Worm (Caenorhabditis elegans) whole organism, L3 larva: ENCODE measurements around the gene oac-29.

Experiments
- R02D3.7 ChIP-seq: fragments of 150-350 bp; optimal IDR thresholded peaks from 2 replicates; lab custom pipeline; 2014; ENCODE audit warnings: missing biosample characterization, missing genetic modification characterization
- ZK546.5 ChIP-seq: sonication (generic microtip); optimal IDR thresholded peaks from 2 replicates; lab custom pipeline; 2017; ENCODE audit warnings: missing biosample characterization, missing genetic modification characterization
- aly-2 ChIP-seq: fragments of 150-350 bp; optimal IDR thresholded peaks from 2 replicates; lab custom pipeline; 2014; ENCODE audit warnings: missing biosample characterization, missing genetic modification characterization
- ama-1 ChIP-seq: fragments of 150-350 bp; optimal IDR thresholded peaks from 2 replicates; lab custom pipeline; 2018
- ceh-16 ChIP-seq: sonication (generic microtip); optimal IDR thresholded peaks from 2 replicates; lab custom pipeline; 2017; ENCODE audit warnings: missing biosample characterization, missing genetic modification characterization
- ceh-28 ChIP-seq: fragments of 150-350 bp; optimal IDR thresholded peaks from 2 replicates; lab custom pipeline; 2014; ENCODE audit warnings: missing biosample characterization, missing genetic modification reagents, missing genetic modification characterization
- ceh-82 ChIP-seq: fragments of 150-350 bp; optimal IDR thresholded peaks from 2 replicates; lab custom pipeline; 2014; ENCODE audit warnings: missing biosample characterization, missing genetic modification characterization
- ceh-9 ChIP-seq: sonication (generic microtip); optimal IDR thresholded peaks from 2 replicates; lab custom pipeline; 2018; ENCODE audit warnings: missing biosample characterization, missing genetic modification characterization
- daf-12 ChIP-seq: fragments of 150-350 bp; optimal IDR thresholded peaks from 2 replicates; lab custom pipeline; 2014; ENCODE audit warnings: missing biosample characterization, missing genetic modification reagents, missing genetic modification characterization
- egl-27 ChIP-seq: sonication (generic microtip); optimal IDR thresholded peaks from 4 replicates; lab custom pipeline; 2017; ENCODE audit warnings: missing biosample characterization, missing genetic modification reagents, missing genetic modification characterization
- egl-5 ChIP-seq: fragments of 150-350 bp; optimal IDR thresholded peaks from 2 replicates; lab custom pipeline; 2017; ENCODE audit warnings: missing biosample characterization, missing genetic modification reagents, missing genetic modification characterization, inconsistent platforms
- elt-1 ChIP-seq: fragments of 150-350 bp; optimal IDR thresholded peaks from 2 replicates; lab custom pipeline; 2014; ENCODE audit warnings: missing biosample characterization, missing genetic modification characterization
- elt-2 ChIP-seq: sonication (generic microtip); optimal IDR thresholded peaks from 2 replicates; lab custom pipeline; 2016; ENCODE audit warnings: missing genetic modification reagents, mild to moderate bottlenecking, missing genetic modification characterization, missing compliant biosample characterization
- eor-1 ChIP-seq, 2 experiments: fragments of 150-350 bp; optimal IDR thresholded peaks; 2 replicates each; lab custom pipeline; 2014 to 2018; ENCODE audit warnings: missing biosample characterization in 2 of 2, missing genetic modification characterization in 2 of 2
- fkh-10 ChIP-seq: sonication (generic microtip); optimal IDR thresholded peaks from 2 replicates; lab custom pipeline; 2017; ENCODE audit warnings: missing biosample characterization, missing genetic modification reagents, missing genetic modification characterization
- fkh-2 ChIP-seq: fragments of 150-350 bp; optimal IDR thresholded peaks from 2 replicates; lab custom pipeline; 2014; ENCODE audit warnings: missing biosample characterization, missing genetic modification reagents, missing genetic modification characterization
- jun-1 ChIP-seq: fragments of 150-350 bp; optimal IDR thresholded peaks from 2 replicates; lab custom pipeline; 2014; ENCODE audit warnings: missing biosample characterization, missing genetic modification reagents, missing genetic modification characterization
- lin-15B ChIP-seq: fragments of 150-350 bp; optimal IDR thresholded peaks from 2 replicates; lab custom pipeline; 2014; ENCODE audit warnings: missing biosample characterization, missing genetic modification characterization
- lin-39 ChIP-seq: fragments of 150-350 bp; optimal IDR thresholded peaks from 2 replicates; lab custom pipeline; 2018; ENCODE audit warnings: missing biosample characterization, missing genetic modification reagents, missing genetic modification characterization
- lsy-12 ChIP-seq: sonication (generic microtip); optimal IDR thresholded peaks from 2 replicates; lab custom pipeline; 2016; ENCODE audit warnings: mild to moderate bottlenecking, missing genetic modification characterization, missing compliant biosample characterization
- mdl-1 ChIP-seq: fragments of 150-350 bp; optimal IDR thresholded peaks from 2 replicates; lab custom pipeline; 2014; ENCODE audit warnings: missing biosample characterization, missing genetic modification characterization
- mml-1 ChIP-seq: fragments of 150-350 bp; sonication (generic microtip); optimal IDR thresholded peaks from 3 replicates; lab custom pipeline; 2014; ENCODE audit warnings: missing biosample characterization, missing genetic modification characterization
- nfya-1 ChIP-seq: sonication (generic microtip); optimal IDR thresholded peaks from 2 replicates; lab custom pipeline; 2017; ENCODE audit warnings: missing genetic modification characterization, mild to moderate bottlenecking, missing compliant biosample characterization, antibody characterized with exemption, moderate library complexity; ENCODE audit not compliant: insufficient read depth
- nhr-11 ChIP-seq: fragments of 150-350 bp; optimal IDR thresholded peaks from 2 replicates; lab custom pipeline; 2014; ENCODE audit warnings: missing biosample characterization, missing genetic modification characterization
- nhr-23 ChIP-seq: fragments of 150-350 bp; optimal IDR thresholded peaks from 2 replicates; lab custom pipeline; 2014; ENCODE audit warnings: missing biosample characterization, missing genetic modification reagents, missing genetic modification characterization
- nhr-237 ChIP-seq: fragments of 150-350 bp; optimal IDR thresholded peaks from 2 replicates; lab custom pipeline; 2014; ENCODE audit warnings: missing biosample characterization, missing genetic modification characterization
- nhr-25 ChIP-seq: sonication (generic microtip); optimal IDR thresholded peaks from 2 replicates; lab custom pipeline; 2017; ENCODE audit warnings: missing biosample characterization, missing genetic modification characterization
- nhr-28 ChIP-seq: fragments of 150-350 bp; optimal IDR thresholded peaks from 2 replicates; lab custom pipeline; 2014; ENCODE audit warnings: missing biosample characterization, missing genetic modification characterization
- nhr-43 ChIP-seq: sonication (generic microtip); optimal IDR thresholded peaks from 2 replicates; lab custom pipeline; 2016; ENCODE audit warnings: mild to moderate bottlenecking, missing genetic modification characterization, missing compliant biosample characterization; ENCODE audit not compliant: poor library complexity, severe bottlenecking
- nhr-67 ChIP-seq: fragments of 150-350 bp; optimal IDR thresholded peaks from 2 replicates; lab custom pipeline; 2014; ENCODE audit warnings: missing biosample characterization, missing genetic modification characterization
- nhr-76 ChIP-seq: fragments of 150-350 bp; sonication (generic microtip); optimal IDR thresholded peaks from 5 replicates; lab custom pipeline; 2014; ENCODE audit warnings: missing biosample characterization, missing genetic modification characterization
- nhr-77 ChIP-seq: fragments of 150-350 bp; optimal IDR thresholded peaks from 2 replicates; lab custom pipeline; 2014; ENCODE audit warnings: missing biosample characterization, missing genetic modification characterization
- pha-4 ChIP-seq: fragments of 150-350 bp; optimal IDR thresholded peaks from 2 replicates; lab custom pipeline; 2014; ENCODE audit warnings: missing biosample characterization, missing genetic modification reagents, missing genetic modification characterization
- pqm-1 ChIP-seq: fragments of 150-350 bp; optimal IDR thresholded peaks from 2 replicates; lab custom pipeline; 2017; ENCODE audit warnings: missing biosample characterization, missing genetic modification characterization, inconsistent platforms
- sea-2 ChIP-seq: fragments of 150-350 bp; sonication (generic microtip); optimal IDR thresholded peaks from 4 replicates; lab custom pipeline; 2014; ENCODE audit warnings: missing biosample characterization, missing genetic modification reagents, missing genetic modification characterization
- unc-39 ChIP-seq: sonication (generic microtip); optimal IDR thresholded peaks from 4 replicates; lab custom pipeline; 2017; ENCODE audit warnings: missing biosample characterization, missing genetic modification characterization
- unc-62 ChIP-seq: fragments of 150-350 bp; sonication (generic microtip); optimal IDR thresholded peaks from 4 replicates; lab custom pipeline; 2014; ENCODE audit warnings: missing biosample characterization, missing genetic modification reagents, missing genetic modification characterization
- zag-1 ChIP-seq: fragments of 150-350 bp; optimal IDR thresholded peaks from 2 replicates; lab custom pipeline; 2014; ENCODE audit warnings: missing biosample characterization, missing genetic modification characterization
- ztf-11 ChIP-seq: fragments of 150-350 bp; optimal IDR thresholded peaks from 2 replicates; lab custom pipeline; 2014; ENCODE audit warnings: missing biosample characterization, missing genetic modification characterization
- ztf-4 ChIP-seq: fragments of 150-350 bp; optimal IDR thresholded peaks from 2 replicates; lab custom pipeline; 2014; ENCODE audit warnings: missing biosample characterization, missing genetic modification characterization

Gene oac-29

ce11 chrV:8643093-8643492, 7.6 kb upstream of the oac-29 start, which contains the start of gene asp-13:
Gene asp-13, minus strand, starts transcription at chrV:8643193.
- peak; percentile 17 for TF ChIP-seq elt-2 (tag; lab: Kevin White, UChicago)
- TF ChIP-seq nhr-23 (tag; lab: Kevin White, UChicago): no peak

DNA sequence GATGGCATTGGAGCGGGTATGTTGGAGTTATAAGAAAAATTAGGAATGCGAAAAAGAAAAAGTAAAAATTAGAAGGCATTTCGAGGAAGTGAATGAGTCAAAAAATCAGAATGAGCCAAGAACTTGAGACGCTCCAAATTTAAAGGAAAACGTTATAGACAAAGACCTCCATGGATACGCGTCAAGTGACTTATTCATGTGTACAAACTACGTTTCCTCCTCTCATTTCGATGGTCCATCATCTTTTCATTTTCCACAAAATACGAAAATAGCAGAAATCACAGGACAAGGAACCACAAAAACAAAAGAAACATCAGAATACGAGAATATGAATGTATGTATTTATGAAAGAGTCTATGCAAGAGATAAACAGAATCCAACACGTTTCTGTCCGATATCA, 5.8 kb upstream of the oac-29 start, which contains the start of gene F28A12.3:
TSS of gene F28A12.3 (minus strand) at position 101 of the 400 bp plus-strand sequence.
- TF ChIP-seq ceh-9 (tag; lab: Kevin White, UChicago) (no peak), ceh-16 (tag; lab: Kevin White, UChicago) (no peak), nfya-1 (tag; lab: Kevin White, UChicago) (no peak)

- TF ChIP-seq egl-27 (tag; lab: Kevin White, UChicago): no peak
- no peak for TF ChIP-seq nhr-43
- TF ChIP-seq nhr-28 (tag; lab: Kevin White, UChicago): no peak
- TF ChIP-seq pha-4 (tag; lab: Kevin White, UChicago): no peak
- TF ChIP-seq ceh-28 (tag; lab: Kevin White, UChicago): no peak
- no peak for TF ChIP-seq nhr-237 (tag; lab: Kevin White, UChicago)
- TF ChIP-seq unc-62 (GFP tag; lab: Kevin White, UChicago): no peak
- no peak for TF ChIP-seq jun-1 (tag; lab: Kevin White, UChicago)
Measured at ce11 chrV:8637666-8638271, 2.3 kb upstream of the oac-29 start, which contains the start of the genes F28A12.10 and acd-4. Gene F28A12.10, minus strand, starts transcription at chrV:8637766. Gene acd-4, plus strand, starts transcription at chrV:8638221.

- TF ChIP-seq nhr-25 (no peak), ztf-4 (tag; lab: Kevin White, UChicago) (no peak), fkh-10 (GFP tag; lab: Kevin White, UChicago) (no peak), elt-1 (no peak), jun-1 (tag; lab: Kevin White, UChicago) (no peak), elt-2 (tag; lab: Kevin White, UChicago) (no peak), nfya-1 (tag; lab: Kevin White, UChicago) (no peak), nhr-11 (no peak), egl-5 (no peak), aly-2 (tag; lab: Kevin White, UChicago) (no peak), egl-27 (tag; lab: Kevin White, UChicago) (no peak), lin-39 (tag; lab: Kevin White, UChicago) (no peak), R02D3.7 (no peak), mdl-1 (tag; lab: Kevin White, UChicago) (no peak), ceh-16 (tag; lab: Kevin White, UChicago) (no peak)
Measured at ce11 chrV:8636907-8637306, 1.4 kb upstream of the oac-29 start, which contains the start of gene grl-12. Gene grl-12, minus strand, starts transcription at chrV:8637007.

DNA sequence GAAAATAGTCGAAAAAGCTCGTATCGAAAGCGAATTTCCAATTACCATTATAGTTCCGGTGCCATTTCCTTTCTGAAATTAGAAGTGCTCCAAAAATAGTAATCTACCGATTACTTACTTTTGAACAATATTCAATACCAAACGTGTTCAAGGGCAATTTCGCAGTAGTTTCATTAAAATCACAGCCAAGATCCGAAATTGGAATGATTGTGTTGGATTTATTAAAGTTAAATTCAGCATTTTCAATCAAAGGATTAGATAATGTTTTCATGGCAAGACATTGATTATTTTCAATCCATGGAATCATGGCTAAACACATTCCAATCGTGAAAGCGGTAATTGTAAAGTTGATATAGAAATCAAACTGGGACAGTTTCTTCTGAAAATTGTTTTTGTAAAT, 2.7 kb downstream of the oac-29 start:
- TF ChIP-seq fkh-2: no peak
- no peak for TF ChIP-seq lin-15B (tag; lab: Kevin White, UChicago)
- no peak for TF ChIP-seq ztf-4 (tag; lab: Kevin White, UChicago)
- no peak for TF ChIP-seq unc-39 (tag; lab: Kevin White, UChicago)

DNA sequence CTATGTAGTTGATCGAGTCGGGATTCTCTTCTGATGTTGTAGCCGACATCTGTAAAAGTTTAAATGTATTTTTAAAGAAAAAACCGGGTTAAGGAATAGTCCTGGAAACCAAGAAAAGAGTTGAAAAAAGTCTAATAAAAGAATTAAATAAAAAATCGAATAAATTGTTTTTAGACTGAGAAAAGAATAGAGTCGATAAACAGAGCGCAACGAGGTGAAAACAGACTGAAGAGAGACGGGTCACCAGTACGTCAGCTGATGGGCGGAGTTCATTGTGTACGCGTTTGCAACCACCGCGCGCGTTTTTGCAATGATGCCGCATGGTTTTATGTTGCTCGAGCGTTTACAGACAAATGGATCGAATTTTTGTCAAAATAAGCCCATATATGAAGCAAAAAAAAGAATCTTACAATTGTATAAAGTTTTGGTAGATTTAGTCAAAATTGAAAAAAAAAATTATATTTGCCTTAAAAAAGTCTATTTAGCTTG, 4.2 kb downstream of the oac-29 start, which contains the start of gene atg-18:
TSS of gene atg-18 (minus strand) at position 51 of the 489 bp plus-strand sequence.
- no peak for TF ChIP-seq ama-1 (lab: Kevin White, UChicago)
- peak; percentile 40 for TF ChIP-seq pqm-1
- TF ChIP-seq nfya-1 (tag; lab: Kevin White, UChicago): peak; percentile 75
- no peak for TF ChIP-seq sea-2
- no peak for TF ChIP-seq daf-12 (tag; lab: Kevin White, UChicago)
- TF ChIP-seq nhr-77: no peak
- TF ChIP-seq lsy-12 (tag; lab: Kevin White, UChicago): no peak
- no peak for TF ChIP-seq aly-2 (tag; lab: Kevin White, UChicago)
- TF ChIP-seq nhr-76 (tag; lab: Kevin White, UChicago): no peak
- peak; percentile 63 for TF ChIP-seq elt-2 (tag; lab: Kevin White, UChicago)
- TF ChIP-seq egl-5: peak; percentile 74
- no peak for TF ChIP-seq ztf-11
- TF ChIP-seq ZK546.5 (tag; lab: Kevin White, UChicago): no peak
- no peak for TF ChIP-seq ceh-16 (tag; lab: Kevin White, UChicago)
- TF ChIP-seq nhr-43: peak; percentile 64
- no peak for TF ChIP-seq nhr-67 (tag; lab: Kevin White, UChicago)
- TF ChIP-seq eor-1 (tag; optimal IDR thresholded peaks at IDR 0.05; lab: Kevin White, UChicago): no peak
- TF ChIP-seq pha-4 (tag; lab: Kevin White, UChicago): peak; percentile 91
- TF ChIP-seq nhr-28 (tag; lab: Kevin White, UChicago): no peak
- no peak for TF ChIP-seq nhr-11
- no peak for TF ChIP-seq R02D3.7
- TF ChIP-seq nhr-237 (tag; lab: Kevin White, UChicago): no peak
- peak; percentile 11 for TF ChIP-seq elt-1
- TF ChIP-seq zag-1: no peak
- TF ChIP-seq mml-1: no peak
- no peak for TF ChIP-seq ceh-82 (tag; lab: Kevin White, UChicago)
